Worm (Caenorhabditis elegans) whole organism, L4 larva: ENCODE data around the gene Y37E11B.2.

Experiments
- nhr-111 ChIP-seq: fragments of 200-800 bp; sonication (Bioruptor generic); optimal IDR thresholded peaks from 2 replicates; lab custom pipeline; 2018; ENCODE audit warnings: mild to moderate bottlenecking, missing genetic modification characterization, missing compliant biosample characterization
- rbr-2 ChIP-seq: sonication (generic microtip); optimal IDR thresholded peaks from 2 replicates; lab custom pipeline; 2016; ENCODE audit warnings: missing genotype, missing genetic modification characterization, missing compliant biosample characterization
- unc-62 ChIP-seq, 3 experiments: fragments of 150-350 bp in 1 of 3; sonication (generic microtip); optimal IDR thresholded peaks in 2 of 3; peaks in 1 of 3; 1 replicate in 1 of 3; 2 replicates in 2 of 3; lab custom pipeline; 2014 to 2017; ENCODE audit warnings: missing biosample characterization in 3 of 3, missing genetic modification characterization in 3 of 3, missing genetic modification reagents in 3 of 3, missing genotype in 1 of 3

DNA sequence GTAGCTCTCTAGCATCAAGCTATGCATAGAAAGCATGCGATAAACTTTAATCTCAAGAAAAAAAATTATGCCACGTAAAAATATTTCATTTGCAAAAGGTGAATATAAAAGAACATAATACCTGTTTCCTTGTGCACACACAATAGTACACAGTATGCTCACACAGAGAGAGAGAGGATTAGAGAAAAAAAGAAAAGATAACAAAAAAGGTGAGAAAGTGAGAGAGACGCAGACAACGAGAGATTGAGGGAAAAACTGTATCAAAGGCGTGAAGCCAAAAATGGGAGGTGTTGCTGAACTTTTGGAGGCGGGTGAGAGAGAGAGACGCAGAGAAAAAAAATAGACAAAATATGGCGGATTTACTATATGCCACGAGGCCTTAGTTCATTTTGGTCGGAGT is 29.9 kb upstream of the Y37E11B.2 start:
- no peak for TF ChIP-seq nhr-111 (GFP tag; lab: Kevin White, UChicago)
- TF ChIP-seq unc-62 (GFP tag; optimal IDR thresholded peaks at IDR 0.05 in 1 of 2; lab: Kevin White, UChicago), result no peak
- TF ChIP-seq unc-62 (tag; optimal IDR thresholded peaks at IDR 0.05; lab: Kevin White, UChicago), result no peak
- no peak for TF ChIP-seq rbr-2 (tag; lab: Kevin White, UChicago)
